Worm (Caenorhabditis elegans) whole organism, early embryonic: Measurements from ENCODE around the gene F40E10.5.

Experiments used
- B0310.2 ChIP-seq: sonication (generic microtip); optimal IDR thresholded peaks from 2 replicates; lab custom pipeline; 2016; ENCODE audit warnings: mild to moderate bottlenecking, missing genetic modification characterization, missing compliant biosample characterization
- F13C5.2 ChIP-seq: sonication (generic microtip); optimal IDR thresholded peaks from 2 replicates; lab custom pipeline; 2017; ENCODE audit warnings: mild to moderate bottlenecking, missing genetic modification characterization, inconsistent platforms, missing compliant biosample characterization
- aly-1 ChIP-seq: sonication (generic microtip); optimal IDR thresholded peaks from 2 replicates; lab custom pipeline; 2016; ENCODE audit warnings: missing genetic modification characterization, missing compliant biosample characterization
- ama-1 ChIP-seq: fragments of 150-350 bp; optimal IDR thresholded peaks from 2 replicates; lab custom pipeline; 2014
- ceh-13 ChIP-seq: fragments of 200-800 bp; sonication (Bioruptor generic); optimal IDR thresholded peaks from 2 replicates; lab custom pipeline; 2018; ENCODE audit warnings: mild to moderate bottlenecking, missing genetic modification characterization, missing compliant biosample characterization
- ceh-36 ChIP-seq: sonication (generic microtip); optimal IDR thresholded peaks from 2 replicates; lab custom pipeline; 2016; ENCODE audit warnings: missing genetic modification characterization, inconsistent platforms, missing compliant biosample characterization
- ets-7 ChIP-seq: sonication (generic microtip); optimal IDR thresholded peaks from 2 replicates; lab custom pipeline; 2016; ENCODE audit warnings: missing genotype, missing genetic modification characterization, missing compliant biosample characterization
- flt-1 ChIP-seq: fragments of 200-800 bp; sonication (Bioruptor generic); IDR thresholded peaks from 2 replicates; pipeline ENCODE4 v1.3.6; 2022; ENCODE audit warnings: missing genetic modification characterization, missing compliant biosample characterization
- hmbx-1 ChIP-seq: sonication (generic microtip); optimal IDR thresholded peaks from 2 replicates; lab custom pipeline; 2016; ENCODE audit warnings: mild to moderate bottlenecking, missing genetic modification characterization, missing compliant biosample characterization
- hmg-4 ChIP-seq: fragments of 200-800 bp; sonication (Bioruptor generic); optimal IDR thresholded peaks from 2 replicates; lab custom pipeline; 2018; ENCODE audit warnings: mild to moderate bottlenecking, missing genetic modification characterization, missing compliant biosample characterization
- hnd-1 ChIP-seq: sonication (generic microtip); optimal IDR thresholded peaks from 2 replicates; lab custom pipeline; 2016; ENCODE audit warnings: missing genetic modification characterization, missing compliant biosample characterization
- pes-1 ChIP-seq: fragments of 200-800 bp; sonication (Bioruptor generic); IDR thresholded peaks from 2 replicates; pipeline ENCODE4 v1.3.6; 2022; ENCODE audit warnings: missing genetic modification reagents, missing genetic modification characterization, missing compliant biosample characterization
- scrt-1 ChIP-seq: fragments of 200-800 bp; sonication (Bioruptor generic); IDR thresholded peaks from 2 replicates; pipeline ENCODE4 v1.3.6; 2022; ENCODE audit warnings: missing genetic modification characterization, missing compliant biosample characterization
- sea-1 ChIP-seq: fragments of 200-800 bp; sonication (Bioruptor generic); conservative IDR thresholded peaks from 2 replicates; pipeline ENCODE4 v1.3.6; 2022; ENCODE audit warnings: missing genetic modification characterization, missing compliant biosample characterization
- tbx-11 ChIP-seq: fragments of 200-800 bp; sonication (Bioruptor generic); IDR thresholded peaks from 2 replicates; pipeline ENCODE4 v1.3.6; 2022; ENCODE audit warnings: missing genetic modification characterization, missing compliant biosample characterization
- tbx-37 ChIP-seq: fragments of 200-800 bp; sonication (Bioruptor generic); conservative IDR thresholded peaks from 2 replicates; pipeline ENCODE4 v1.3.6; 2022; ENCODE audit warnings: missing genetic modification reagents, missing genetic modification characterization, missing compliant biosample characterization
- tra-4 ChIP-seq: sonication (generic microtip); optimal IDR thresholded peaks from 2 replicates; lab custom pipeline; 2017; ENCODE audit warnings: missing genetic modification characterization, missing compliant biosample characterization

F40E10.5 gene

DNA sequence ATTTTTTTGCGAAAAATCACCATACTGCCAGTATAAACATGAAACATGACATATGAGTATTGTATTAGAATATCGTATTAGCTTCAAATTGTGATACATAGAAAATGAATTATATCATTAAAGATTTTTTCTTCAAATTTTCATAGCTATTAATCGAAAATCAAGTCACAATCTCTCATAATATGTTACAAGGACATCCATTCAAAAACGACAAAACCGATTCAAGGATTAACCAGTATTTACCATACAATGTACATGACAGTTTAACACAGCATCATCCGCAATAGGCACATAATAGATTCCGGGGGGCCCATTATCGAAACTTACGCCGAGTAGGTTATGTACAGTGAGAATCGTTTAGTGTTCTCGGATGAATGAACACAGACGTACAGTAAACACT lies 30.3 kb upstream of the F40E10.5 start:
- TF ChIP-seq pes-1 (GFP tag; lab: Robert Waterston, UW), result no peak
- no peak for TF ChIP-seq B0310.2
- TF ChIP-seq scrt-1 (GFP tag; lab: Robert Waterston, UW), result no peak
- TF ChIP-seq ets-7 (tag; lab: Kevin White, UChicago), result no peak
- no peak for TF ChIP-seq flt-1 (GFP tag; lab: Robert Waterston, UW)
- TF ChIP-seq tra-4 (tag; lab: Kevin White, UChicago), result no peak
- TF ChIP-seq hmg-4, result no peak
- TF ChIP-seq ceh-13 (GFP tag; lab: Kevin White, UChicago), result no peak
- no peak for TF ChIP-seq aly-1 (tag; lab: Kevin White, UChicago)
- no peak for TF ChIP-seq sea-1 (GFP tag; lab: Robert Waterston, UW)
- no peak for TF ChIP-seq F13C5.2
- TF ChIP-seq hnd-1 (tag; lab: Kevin White, UChicago), result no peak
- TF ChIP-seq ceh-36 (tag; lab: Kevin White, UChicago), result no peak
- no peak for TF ChIP-seq tbx-37 (GFP tag; lab: Robert Waterston, UW)
- no peak for TF ChIP-seq hmbx-1

DNA sequence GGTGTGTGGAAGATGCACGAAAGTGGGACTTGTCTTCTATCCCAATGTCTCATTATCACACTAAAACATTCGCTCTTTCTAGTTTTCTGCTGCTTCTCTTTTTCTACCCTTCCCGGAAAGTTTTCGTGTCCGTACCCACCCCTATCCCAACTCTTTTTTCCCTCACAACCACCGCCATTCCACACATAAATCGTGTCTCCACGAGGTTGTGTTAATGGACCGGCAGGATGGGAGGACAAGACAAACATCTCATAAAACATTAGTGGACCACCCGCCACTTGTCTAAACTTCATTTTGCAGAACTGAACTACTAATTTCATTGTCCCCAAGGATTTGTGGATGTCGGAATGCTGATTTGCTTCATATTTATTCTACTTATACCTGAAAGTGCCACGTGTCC lies 27.6 kb upstream of the F40E10.5 start, which contains the start of gene slt-1:
Gene slt-1, plus strand, starts transcription at position 301 of the 400 bp plus-strand sequence.
- no peak for TF ChIP-seq ama-1 (lab: Kevin White, UChicago)
- TF ChIP-seq F13C5.2, result no peak
- TF ChIP-seq tra-4 (tag; lab: Kevin White, UChicago), result no peak
- TF ChIP-seq sea-1 (GFP tag; lab: Robert Waterston, UW), result no peak
- TF ChIP-seq tbx-11 (GFP tag; lab: Robert Waterston, UW), result no peak
- no peak for TF ChIP-seq tbx-37 (GFP tag; lab: Robert Waterston, UW)
- no peak for TF ChIP-seq hnd-1 (tag; lab: Kevin White, UChicago)
- TF ChIP-seq scrt-1 (GFP tag; lab: Robert Waterston, UW), result no peak
- TF ChIP-seq hmbx-1, result no peak
- TF ChIP-seq aly-1 (tag; lab: Kevin White, UChicago), result no peak
- no peak for TF ChIP-seq ets-7 (tag; lab: Kevin White, UChicago)
- no peak for TF ChIP-seq ceh-36 (tag; lab: Kevin White, UChicago)
- TF ChIP-seq flt-1 (GFP tag; lab: Robert Waterston, UW), result no peak
- TF ChIP-seq B0310.2, result no peak
- TF ChIP-seq ceh-13 (GFP tag; lab: Kevin White, UChicago), result no peak
- TF ChIP-seq hmg-4, result no peak
- TF ChIP-seq pes-1 (GFP tag; lab: Robert Waterston, UW), result no peak

DNA sequence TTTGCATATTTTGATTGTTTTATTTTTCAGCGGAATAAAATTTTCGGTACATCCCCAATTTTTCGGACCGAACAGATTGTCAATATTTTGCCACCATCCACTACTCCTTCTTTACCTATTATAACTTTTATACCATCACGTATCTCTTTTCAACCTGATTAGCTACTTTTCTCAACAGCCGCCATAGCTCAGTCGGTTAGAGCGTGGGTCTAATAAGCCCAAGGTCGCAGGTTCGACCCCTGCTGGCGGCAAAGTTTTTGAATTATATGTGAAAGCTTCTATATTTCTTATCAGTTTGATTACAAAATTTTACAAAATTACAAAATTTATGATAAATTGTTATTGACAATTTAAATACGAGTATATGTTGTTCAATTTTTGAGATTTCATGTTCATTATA lies 22.6 kb upstream of the F40E10.5 start:
- TF ChIP-seq ceh-36 (tag; lab: Kevin White, UChicago) (no peak), sea-1 (GFP tag; lab: Robert Waterston, UW) (no peak), pes-1 (GFP tag; lab: Robert Waterston, UW) (no peak), scrt-1 (GFP tag; lab: Robert Waterston, UW) (no peak), ets-7 (tag; lab: Kevin White, UChicago) (no peak), flt-1 (GFP tag; lab: Robert Waterston, UW) (no peak), hmbx-1 (no peak), hnd-1 (tag; lab: Kevin White, UChicago) (no peak), aly-1 (tag; lab: Kevin White, UChicago) (no peak), F13C5.2 (no peak)

DNA sequence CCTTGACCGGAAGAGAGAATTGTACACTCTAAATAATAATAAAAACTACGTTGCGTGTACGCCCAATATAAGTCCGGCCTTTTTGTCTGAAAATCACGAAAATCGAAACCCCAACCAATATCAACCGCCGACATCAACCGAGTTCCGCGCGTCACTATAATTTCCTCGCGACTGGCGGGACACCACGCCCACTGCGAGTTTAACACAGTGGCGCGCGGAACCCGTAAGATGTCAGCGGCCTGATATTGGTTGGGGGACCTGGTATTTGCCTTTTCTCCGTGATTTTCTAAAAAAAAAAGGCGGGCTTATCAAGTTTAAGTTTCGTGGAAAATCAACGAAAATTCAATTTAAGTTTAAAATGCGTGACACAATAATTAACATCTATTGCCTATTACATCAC lies 21.1 kb upstream of the F40E10.5 start:
- no peak for TF ChIP-seq ama-1 (lab: Kevin White, UChicago)
- no peak for TF ChIP-seq pes-1 (GFP tag; lab: Robert Waterston, UW)
- no peak for TF ChIP-seq scrt-1 (GFP tag; lab: Robert Waterston, UW)
- no peak for TF ChIP-seq hmbx-1
- TF ChIP-seq B0310.2, result no peak
- no peak for TF ChIP-seq ceh-13 (GFP tag; lab: Kevin White, UChicago)
- no peak for TF ChIP-seq ceh-36 (tag; lab: Kevin White, UChicago)
- no peak for TF ChIP-seq tra-4 (tag; lab: Kevin White, UChicago)
- TF ChIP-seq hmg-4, result no peak
- TF ChIP-seq tbx-37 (GFP tag; lab: Robert Waterston, UW), result no peak
- TF ChIP-seq F13C5.2, result no peak
- no peak for TF ChIP-seq ets-7 (tag; lab: Kevin White, UChicago)
- no peak for TF ChIP-seq flt-1 (GFP tag; lab: Robert Waterston, UW)
- no peak for TF ChIP-seq sea-1 (GFP tag; lab: Robert Waterston, UW)

DNA sequence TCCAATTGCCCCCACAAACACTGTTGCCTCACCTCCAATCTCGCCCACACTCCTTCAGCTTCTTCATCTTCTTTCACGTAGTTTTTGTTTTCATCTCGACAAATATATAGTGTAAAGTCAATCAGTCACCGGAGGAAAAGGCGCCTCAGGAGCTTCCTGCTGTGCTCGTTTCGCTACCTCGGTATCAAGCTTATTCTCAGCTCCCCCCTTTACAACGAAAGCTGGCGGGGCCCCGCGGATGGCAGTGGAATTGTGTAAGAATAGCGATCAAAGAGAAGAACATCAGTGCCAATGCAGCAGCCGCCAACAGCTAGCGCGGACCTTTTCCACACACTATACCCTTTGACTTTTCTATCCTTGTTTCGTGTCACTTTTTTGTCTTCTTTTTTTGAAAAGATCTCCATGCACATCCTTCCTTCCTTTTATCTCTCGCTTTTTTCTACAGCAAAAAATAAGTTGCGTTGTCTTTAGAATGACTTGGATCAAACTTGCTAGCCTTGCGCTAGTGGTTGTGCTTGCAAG lies 17.1 kb upstream of the F40E10.5 start, which contains the start of gene csq-1:
Gene csq-1, plus strand, starts transcription at position 472 of the 522 bp plus-strand sequence.
- TF ChIP-seq B0310.2, result no peak
- no peak for TF ChIP-seq tbx-11 (GFP tag; lab: Robert Waterston, UW)
- no peak for TF ChIP-seq hnd-1 (tag; lab: Kevin White, UChicago)
- TF ChIP-seq tbx-37 (GFP tag; lab: Robert Waterston, UW), result no peak
- no peak for TF ChIP-seq hmg-4
- TF ChIP-seq hmbx-1, result no peak
- TF ChIP-seq ceh-13 (GFP tag; lab: Kevin White, UChicago), result no peak

DNA sequence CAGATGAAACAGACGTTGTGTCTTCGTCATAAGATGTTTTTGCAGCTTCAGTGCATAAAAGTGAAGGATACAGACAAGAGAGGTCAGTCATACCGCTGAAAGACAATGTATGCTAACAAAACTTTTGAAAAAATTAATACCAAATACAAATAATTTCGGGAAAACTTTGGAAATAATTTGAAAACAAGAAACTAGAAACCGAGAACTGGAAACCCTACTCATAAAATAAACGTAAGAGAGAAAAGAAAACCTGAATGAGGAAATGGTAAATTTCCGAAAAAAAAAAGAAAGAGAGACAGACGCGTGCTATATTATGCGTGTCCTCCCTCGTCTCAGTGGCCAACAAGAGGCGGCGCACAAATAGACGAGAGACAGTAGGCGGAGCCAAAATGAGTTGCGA lies 8.7 kb upstream of the F40E10.5 start, which contains the start of gene sox-3:
Gene sox-3, minus strand, starts transcription at position 101 of the 400 bp plus-strand sequence.
- TF ChIP-seq scrt-1 (GFP tag; lab: Robert Waterston, UW), result no peak
- no peak for TF ChIP-seq ama-1 (lab: Kevin White, UChicago)
- TF ChIP-seq sea-1 (GFP tag; lab: Robert Waterston, UW), result no peak
- TF ChIP-seq hmbx-1, result no peak
- TF ChIP-seq B0310.2, result no peak

DNA sequence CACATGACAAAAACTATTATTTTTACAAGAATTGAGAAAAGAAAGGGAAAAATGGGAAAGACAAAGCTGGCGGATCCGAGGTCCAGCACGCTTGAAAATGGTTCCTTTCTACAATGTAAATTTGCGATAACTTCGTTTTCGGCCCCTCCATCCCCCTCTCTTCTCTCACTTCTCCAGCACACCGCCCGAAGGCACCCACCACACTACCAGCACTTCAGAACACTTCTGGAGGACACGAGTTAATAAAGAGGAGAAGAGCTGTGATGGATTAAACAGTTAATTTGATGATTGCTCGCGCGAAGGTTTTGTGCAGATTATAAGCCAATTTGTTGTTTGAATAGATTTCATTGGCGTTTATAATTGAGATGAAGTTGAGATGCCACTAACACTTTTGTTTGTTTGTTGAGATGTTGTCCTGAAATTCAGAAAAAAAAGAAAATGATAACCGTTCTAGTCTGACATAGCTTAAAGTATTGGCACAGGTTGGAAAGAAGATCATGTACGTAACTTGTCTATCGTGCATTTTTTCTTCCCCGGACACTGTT lies 6.9 kb upstream of the F40E10.5 start:
- TF ChIP-seq B0310.2 (no peak), flt-1 (GFP tag; lab: Robert Waterston, UW) (no peak), sea-1 (GFP tag; lab: Robert Waterston, UW) (no peak), ceh-13 (GFP tag; lab: Kevin White, UChicago) (no peak), ama-1 (lab: Kevin White, UChicago) (no peak), hnd-1 (tag; lab: Kevin White, UChicago) (no peak), tra-4 (tag; lab: Kevin White, UChicago) (no peak), tbx-37 (GFP tag; lab: Robert Waterston, UW) (no peak), F13C5.2 (no peak), hmg-4 (no peak), ets-7 (tag; lab: Kevin White, UChicago) (no peak), aly-1 (tag; lab: Kevin White, UChicago) (no peak), hmbx-1 (no peak), scrt-1 (GFP tag; lab: Robert Waterston, UW) (no peak)
